Worm (Caenorhabditis elegans) whole organism, young adult: Measurements from ENCODE around the gene cox-6C.

Experiments
- F10E7.11 ChIP-seq: sonication (generic microtip); optimal IDR thresholded peaks from 2 replicates; lab custom pipeline; 2017; ENCODE audit warnings: mild to moderate bottlenecking, missing genetic modification characterization, moderate library complexity, missing compliant biosample characterization
- F52B5.7 ChIP-seq: sonication (generic microtip); optimal IDR thresholded peaks from 2 replicates; lab custom pipeline; 2016; ENCODE audit warnings: mild to moderate bottlenecking, missing genetic modification characterization, missing compliant biosample characterization
- K11D2.4 ChIP-seq: fragments of 200-800 bp; sonication (Bioruptor generic); IDR thresholded peaks from 2 replicates; pipeline ENCODE4 v1.3.6; 2022; ENCODE audit warnings: missing genetic modification reagents, missing genetic modification characterization, missing compliant biosample characterization
- attf-3 ChIP-seq: fragments of 200-800 bp; sonication (Bioruptor generic); conservative IDR thresholded peaks from 2 replicates; pipeline ENCODE4 v1.3.6; 2022; ENCODE audit warnings: missing genetic modification reagents, missing genetic modification characterization, missing compliant biosample characterization
- ceh-79 ChIP-seq: sonication (generic microtip); optimal IDR thresholded peaks from 2 replicates; lab custom pipeline; 2017; ENCODE audit warnings: mild to moderate bottlenecking, missing genetic modification characterization, missing compliant biosample characterization
- gei-17 ChIP-seq: fragments of 200-800 bp; sonication (Bioruptor generic); optimal IDR thresholded peaks from 2 replicates; lab custom pipeline; 2018; ENCODE audit warnings: mild to moderate bottlenecking, missing genetic modification characterization, missing compliant biosample characterization
- madf-8 ChIP-seq: fragments of 200-800 bp; sonication (Bioruptor generic); conservative IDR thresholded peaks from 2 replicates; pipeline ENCODE4 v1.3.6; 2022; ENCODE audit warnings: missing genetic modification reagents, missing genetic modification characterization, missing compliant biosample characterization
- pha-4 ChIP-seq: fragments of 150-350 bp; sonication (generic microtip); optimal IDR thresholded peaks from 2 replicates; lab custom pipeline; 2014; ENCODE audit warnings: missing biosample characterization, missing genetic modification reagents, missing genetic modification characterization
- snpc-4 ChIP-seq, 5 experiments: fragments of 150-350 bp in 1 of 5; sonication (generic microtip) in 4 of 5; optimal IDR thresholded peaks; 2 replicates each; lab custom pipeline; 2014 to 2018; ENCODE audit warnings: missing genetic modification characterization in 5 of 5, missing biosample characterization in 3 of 5, antibody characterized with exemption in 2 of 5, mild to moderate bottlenecking in 2 of 5, missing compliant biosample characterization in 2 of 5, missing genotype in 2 of 5, moderate library complexity in 2 of 5, missing genetic modification reagents in 1 of 5
- somi-1 ChIP-seq: fragments of 200-800 bp; sonication (Bioruptor generic); optimal IDR thresholded peaks from 2 replicates; lab custom pipeline; 2018; ENCODE audit warnings: mild to moderate bottlenecking, missing genetic modification characterization, missing compliant biosample characterization
- tlf-1 ChIP-seq: fragments of 200-800 bp; sonication (Bioruptor generic); optimal IDR thresholded peaks from 2 replicates; lab custom pipeline; 2018; ENCODE audit warnings: mild to moderate bottlenecking, missing genetic modification characterization, missing compliant biosample characterization
- unc-130 ChIP-seq: sonication (generic microtip); optimal IDR thresholded peaks from 2 replicates; lab custom pipeline; 2016; ENCODE audit warnings: missing genetic modification reagents, missing genetic modification characterization, missing compliant biosample characterization
- unc-62 ChIP-seq: fragments of 150-350 bp; optimal IDR thresholded peaks from 2 replicates; lab custom pipeline; 2014; ENCODE audit warnings: missing biosample characterization, missing genetic modification reagents, missing genetic modification characterization
- ztf-28 ChIP-seq: fragments of 200-800 bp; sonication (Bioruptor generic); IDR thresholded peaks from 2 replicates; pipeline ENCODE4 v1.3.6; 2022; ENCODE audit warnings: missing genetic modification reagents, missing genetic modification characterization, missing compliant biosample characterization

- TF ChIP-seq ztf-28 (GFP tag; lab: Robert Waterston, UW) (no peak), attf-3 (no peak), unc-62 (GFP tag; lab: Kevin White, UChicago) (no peak), snpc-4 (GFP tag; optimal IDR thresholded peaks at IDR 0.05; lab: Kevin White, UChicago) (no peak), snpc-4 (tag; optimal IDR thresholded peaks at IDR 0.05; lab: Kevin White, UChicago) (no peak), unc-130 (GFP tag; lab: Kevin White, UChicago) (no peak), K11D2.4 (no peak), tlf-1 (GFP tag; lab: Kevin White, UChicago) (no peak), pha-4 (no peak), somi-1 (GFP tag; lab: Kevin White, UChicago) (no peak), gei-17 (no peak), F10E7.11 (tag; lab: Kevin White, UChicago) (no peak), F52B5.7 (no peak), ceh-79 (no peak), madf-8 (GFP tag; lab: Robert Waterston, UW) (no peak)
Measured at ce11 chrIV:119792-120191, 6.7 kb upstream of the cox-6C start.
